Worm (Caenorhabditis elegans): Measurements from ENCODE around the gene T21E8.5.

T21E8.5 gene

DNA sequence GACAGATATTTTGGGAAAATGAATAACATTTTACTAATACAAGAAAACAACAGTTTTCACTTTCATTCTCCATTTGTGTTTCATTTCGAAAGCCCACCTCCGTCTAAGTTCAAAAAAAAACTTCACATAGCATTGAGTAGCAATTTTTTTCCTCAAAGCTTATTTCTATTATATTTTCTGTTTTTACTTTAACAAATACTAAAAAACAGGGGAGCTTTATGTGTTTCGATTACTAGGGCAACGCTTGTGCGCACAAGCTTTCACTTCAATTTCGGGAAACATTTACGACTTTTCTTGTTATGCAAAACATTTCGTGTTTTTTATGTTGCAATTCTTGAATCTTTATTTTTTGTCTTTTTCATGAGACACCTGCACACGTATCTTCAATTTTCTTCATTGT lies at the start of gene T21E8.5:
T21E8.5 (plus strand) TSS at position 301 of the 400 bp plus-strand sequence.
- TF ChIP-seq hmg-20 (GFP tag; IDR thresholded peaks at IDR 0.05), result no peak

- no peak for TF ChIP-seq hmg-1.2 (GFP tag; IDR thresholded peaks at IDR 0.05)
- TF ChIP-seq Y79H2A.3 (GFP tag; conservative IDR thresholded peaks at IDR 0.05), result no peak
- TF ChIP-seq T07F8.4 (tag; optimal IDR thresholded peaks at IDR 0.05), result no peak
Measured at ce11 chrX:10837609-10838008, 48.4 kb upstream of the T21E8.5 start.

ce11 chrX:10838550-10838949 lies 47.4 kb upstream of the T21E8.5 start, which contains the start of gene plc-1:
plc-1 (minus strand) TSS chrX:10838650.
- TF ChIP-seq egrh-3 (GFP tag; IDR thresholded peaks at IDR 0.05) (no peak), ceh-58 (GFP tag; IDR thresholded peaks at IDR 0.05) (no peak), ztf-22 (GFP tag; optimal IDR thresholded peaks at IDR 0.05) (no peak), him-1 (tag; optimal IDR thresholded peaks at IDR 0.05) (no peak), Y53G8AR.9 (GFP tag; conservative IDR thresholded peaks at IDR 0.05) (no peak), aptf-3 (GFP tag; IDR thresholded peaks at IDR 0.05) (no peak), F39B2.1 (GFP tag; IDR thresholded peaks at IDR 0.05) (no peak), tlf-1 (GFP tag; optimal IDR thresholded peaks at IDR 0.05) (no peak), lin-40 (tag; optimal IDR thresholded peaks at IDR 0.05) (no peak), nfyb-1 (GFP tag; IDR thresholded peaks at IDR 0.05) (no peak), rcor-1 (GFP tag; IDR thresholded peaks at IDR 0.05) (no peak), nfya-2 (GFP tag; IDR thresholded peaks at IDR 0.05) (no peak), ets-4 (GFP tag; optimal IDR thresholded peaks at IDR 0.05) (no peak), snpc-1.3 (tag; optimal IDR thresholded peaks at IDR 0.05; ENCODE audit: insufficient read depth) (no peak), B0336.3 (GFP tag; IDR thresholded peaks at IDR 0.05) (no peak), lir-1 (GFP tag; conservative IDR thresholded peaks at IDR 0.05) (no peak), pbrm-1 (GFP tag; IDR thresholded peaks at IDR 0.05) (no peak), dox-1 (GFP tag; IDR thresholded peaks at IDR 0.05) (no peak), dpff-1 (tag; optimal IDR thresholded peaks at IDR 0.05) (no peak), F10E7.11 (tag; optimal IDR thresholded peaks at IDR 0.05) (no peak)

ce11 chrX:10844137-10844536 lies 41.8 kb upstream of the T21E8.5 start:
- TF ChIP-seq F52B5.7 (tag; optimal IDR thresholded peaks at IDR 0.05) (no peak), Y53F4B.3 (GFP tag; IDR thresholded peaks at IDR 0.05) (no peak), B0261.1 (tag; optimal IDR thresholded peaks at IDR 0.05) (no peak), mcd-1 (GFP tag; IDR thresholded peaks at IDR 0.05) (no peak), dpl-1 (GFP tag; optimal IDR thresholded peaks at IDR 0.05) (no peak), pbrm-1 (GFP tag; IDR thresholded peaks at IDR 0.05) (no peak), ekl-4 (GFP tag; IDR thresholded peaks at IDR 0.05) (no peak), madf-3 (GFP tag; IDR thresholded peaks at IDR 0.05) (no peak), ztf-22 (GFP tag; optimal IDR thresholded peaks at IDR 0.05) (no peak), attf-5 (GFP tag; optimal IDR thresholded peaks at IDR 0.05) (no peak)

DNA sequence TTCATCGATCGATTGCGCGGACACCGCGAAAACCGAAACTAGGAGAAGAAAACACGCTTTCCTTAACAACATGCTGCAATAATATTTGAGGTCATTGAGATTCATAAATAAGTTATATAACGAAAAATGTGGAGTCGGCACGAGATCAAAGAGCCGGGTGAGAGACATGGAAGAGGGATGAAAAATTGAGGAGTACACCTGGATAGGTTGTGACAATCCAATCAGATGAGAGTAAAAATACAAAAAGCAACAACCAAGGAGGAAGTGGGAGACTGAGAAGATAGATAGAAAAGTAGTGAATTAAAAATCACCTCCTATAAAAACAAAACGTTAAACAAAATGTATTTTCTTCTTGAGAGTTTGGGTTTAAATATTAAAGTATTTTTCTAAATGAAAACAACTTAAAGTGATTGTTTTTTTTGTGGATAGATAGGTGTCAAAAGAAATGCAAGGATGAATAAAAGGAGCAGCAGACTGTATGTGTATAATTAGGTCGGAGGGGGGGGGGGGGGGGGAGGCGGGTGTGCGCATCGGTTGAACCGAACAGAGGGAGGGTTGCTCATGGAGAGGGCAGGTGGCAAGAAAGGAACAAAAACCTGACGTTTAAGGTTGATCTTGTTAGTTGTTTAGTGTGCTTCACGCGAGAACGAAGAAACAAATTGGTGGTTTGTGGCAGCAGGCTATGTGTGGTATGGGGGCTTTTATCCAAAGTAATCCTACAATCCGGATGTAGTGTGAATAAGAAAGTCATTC lies 41.2 kb upstream of the T21E8.5 start, which contains the start of gene C05A9.2:
C05A9.2 (minus strand) TSS at position 73 of the 753 bp plus-strand sequence.
- TF ChIP-seq nhr-90 (tag; optimal IDR thresholded peaks at IDR 0.05) (no peak), Y53G8AR.9 (GFP tag; conservative IDR thresholded peaks at IDR 0.05) (0 out of 2 replicates have a peak, but pooled peaks have one; percentile 12), lsl-1 (GFP tag; optimal IDR thresholded peaks at IDR 0.05) (no peak), zfh-2 (GFP tag; conservative IDR thresholded peaks at IDR 0.05) (no peak), Y79H2A.3 (GFP tag; conservative IDR thresholded peaks at IDR 0.05) (no peak), madf-8 (GFP tag; conservative IDR thresholded peaks at IDR 0.05) (no peak), egrh-3 (GFP tag; IDR thresholded peaks at IDR 0.05) (0 out of 2 replicates have a peak, but pooled peaks have one; percentile 73), mes-4 (tag; optimal IDR thresholded peaks at IDR 0.05) (no peak)
